Worm (Caenorhabditis elegans): ENCODE data around the gene F28B4.3.

ce11 chrX:3256784-3257493, 21.7 kb upstream of the F28B4.3 start, which contains the start of gene lbp-3:
- TF ChIP-seq ama-1 (optimal IDR thresholded peaks at IDR 0.05) (no peak), fos-1 (tag; optimal IDR thresholded peaks at IDR 0.05) (no peak)

All from whole organism, L3 larva.